Worm (Caenorhabditis elegans): ENCODE results near the gene chil-12.

ce11 chrV:15252082-15252481 lies 10.7 kb downstream of the chil-12 start, which contains the start of gene srbc-76:
- TF ChIP-seq nhr-25 (tag; optimal IDR thresholded peaks at IDR 0.05) (no peak), ztf-4 (tag; optimal IDR thresholded peaks at IDR 0.05) (no peak), aly-2 (tag; optimal IDR thresholded peaks at IDR 0.05) (no peak), ztf-1 (GFP tag; conservative IDR thresholded peaks at IDR 0.05) (no peak), ceh-16 (tag; optimal IDR thresholded peaks at IDR 0.05) (no peak), unc-39 (tag; optimal IDR thresholded peaks at IDR 0.05) (no peak), zag-1 (tag; optimal IDR thresholded peaks at IDR 0.05) (no peak), egl-27 (tag; optimal IDR thresholded peaks at IDR 0.05) (no peak), lin-11 (tag; optimal IDR thresholded peaks at IDR 0.05) (no peak), skn-1 (tag; optimal IDR thresholded peaks at IDR 0.05) (no peak)

Data from whole organism, L2 larva.